Fruit fly (Drosophila melanogaster) whole organism, adult: Measurements from ENCODE around the gene thoc6.

Experiments used
- CG11617 ChIP-seq: fragments of 200-800 bp; sonication (Bioruptor generic); optimal IDR thresholded peaks from 2 replicates; lab custom pipeline; 2017; ENCODE audit warnings: mild to moderate bottlenecking, missing biosample characterization, missing genetic modification reagents, missing genetic modification characterization
- CG12768 ChIP-seq: fragments of 200-800 bp; sonication (Bioruptor generic); optimal IDR thresholded peaks from 2 replicates; lab custom pipeline; 2017; ENCODE audit warnings: missing biosample characterization, missing genetic modification characterization, mild to moderate bottlenecking, moderate library complexity, missing genetic modification reagents
- CG14711 ChIP-seq: fragments of 200-800 bp; sonication (Bioruptor generic); optimal IDR thresholded peaks from 2 replicates; lab custom pipeline; 2018; ENCODE audit warnings: missing biosample characterization, mild to moderate bottlenecking, missing genetic modification characterization, moderate library complexity
- CG1620 ChIP-seq: fragments of 200-800 bp; sonication (Bioruptor generic); optimal IDR thresholded peaks from 2 replicates; lab custom pipeline; 2016; ENCODE audit warnings: missing biosample characterization, missing genetic modification characterization
- CG33017 ChIP-seq: fragments of 200-800 bp; sonication (Bioruptor generic); optimal IDR thresholded peaks from 2 replicates; lab custom pipeline; 2018; ENCODE audit warnings: missing biosample characterization, mild to moderate bottlenecking, missing genetic modification characterization, moderate library complexity
- CG5204 ChIP-seq: fragments of 200-800 bp; sonication (Bioruptor generic); optimal IDR thresholded peaks from 2 replicates; lab custom pipeline; 2016; ENCODE audit warnings: missing biosample characterization, missing genetic modification characterization
- CG7045 ChIP-seq: fragments of 200-800 bp; sonication (Bioruptor generic); optimal IDR thresholded peaks from 2 replicates; lab custom pipeline; 2017; ENCODE audit warnings: missing biosample characterization, mild to moderate bottlenecking, missing genetic modification characterization
- CG7101 ChIP-seq: fragments of 200-800 bp; sonication (Bioruptor generic); optimal IDR thresholded peaks from 2 replicates; lab custom pipeline; 2018; ENCODE audit warnings: missing biosample characterization, mild to moderate bottlenecking, missing genetic modification characterization, moderate library complexity
- Clk ChIP-seq: fragments of 200-800 bp; sonication (Bioruptor generic); optimal IDR thresholded peaks from 2 replicates; lab custom pipeline; 2017; ENCODE audit warnings: missing biosample characterization, missing genetic modification characterization
- Crg-1 ChIP-seq: fragments of 200-800 bp; sonication (Bioruptor generic); optimal IDR thresholded peaks from 2 replicates; lab custom pipeline; 2016; ENCODE audit warnings: missing biosample characterization, missing genetic modification characterization
- Hr96 ChIP-seq: fragments of 200-800 bp; sonication (Bioruptor generic); optimal IDR thresholded peaks from 2 replicates; lab custom pipeline; 2016; ENCODE audit warnings: missing biosample characterization, missing genetic modification characterization
- Mnt ChIP-seq: fragments of 200-800 bp; sonication (Bioruptor generic); optimal IDR thresholded peaks from 2 replicates; lab custom pipeline; 2016; ENCODE audit warnings: missing biosample characterization, mild to moderate bottlenecking, missing genetic modification characterization
- bab1 ChIP-seq: fragments of 200-800 bp; sonication (Bioruptor generic); optimal IDR thresholded peaks from 3 replicates; lab custom pipeline; 2019; ENCODE audit warnings: missing biosample characterization, mild to moderate bottlenecking, missing genetic modification characterization, moderate library complexity
- cic ChIP-seq: fragments of 200-800 bp; sonication (Bioruptor generic); optimal IDR thresholded peaks from 2 replicates; lab custom pipeline; 2017; ENCODE audit warnings: missing biosample characterization, mild to moderate bottlenecking, missing genetic modification characterization, moderate library complexity
- cnc ChIP-seq, 2 experiments: fragments of >200 bp; optimal IDR thresholded peaks; 2 replicates each; lab custom pipeline; 2017
- kay ChIP-seq: fragments of 200-800 bp; sonication (Bioruptor generic); peaks from one replicate; lab custom pipeline; 2016; ENCODE audit warnings: missing biosample characterization, missing genetic modification characterization, borderline replicate concordance
- ovo ChIP-seq: fragments of 200-800 bp; sonication (Bioruptor generic); optimal IDR thresholded peaks from 2 replicates; lab custom pipeline; 2016; ENCODE audit warnings: missing biosample characterization, missing genetic modification characterization
- pad ChIP-seq: fragments of 200-800 bp; sonication (Bioruptor generic); optimal IDR thresholded peaks from 3 replicates; lab custom pipeline; 2017; ENCODE audit warnings: missing biosample characterization, missing genetic modification characterization, mild to moderate bottlenecking, moderate library complexity, missing genetic modification reagents
- tj ChIP-seq: fragments of 200-800 bp; sonication (Bioruptor generic); optimal IDR thresholded peaks from 3 replicates; lab custom pipeline; 2017; ENCODE audit warnings: missing biosample characterization, mild to moderate bottlenecking, missing genetic modification characterization, moderate library complexity
- toe ChIP-seq: fragments of 200-800 bp; sonication (Bioruptor generic); optimal IDR thresholded peaks from 2 replicates; lab custom pipeline; 2016; ENCODE audit warnings: missing biosample characterization, missing genetic modification characterization

thoc6 gene

DNA sequence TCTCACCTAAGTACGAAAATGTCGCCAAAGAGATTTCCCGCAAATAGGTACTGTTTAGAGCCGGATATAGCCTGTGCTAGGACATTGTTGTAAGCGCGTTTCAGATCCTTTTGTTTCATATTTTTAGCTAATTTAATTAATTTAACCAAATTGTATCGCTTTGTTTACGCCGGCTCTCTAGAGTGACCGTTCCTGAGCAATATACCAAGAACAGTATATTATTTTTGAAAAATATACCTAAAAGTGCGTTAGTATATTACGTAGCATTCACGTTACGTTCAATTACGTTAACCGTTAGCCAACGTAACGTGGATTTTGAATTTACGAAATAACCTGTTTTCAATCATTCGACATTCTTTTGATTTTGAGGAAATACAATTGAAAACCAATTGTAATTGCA, at the start of gene thoc6:
TSS of gene thoc6 (minus strand) at position 204 of the 400 bp plus-strand sequence.
- TF ChIP-seq bab1 (GFP tag; lab: Kevin White, UChicago) (peak; percentile 49), cic (GFP tag; lab: Kevin White, UChicago) (no peak), kay (GFP tag; lab: Kevin White, UChicago) (peak; percentile 62)

DNA sequence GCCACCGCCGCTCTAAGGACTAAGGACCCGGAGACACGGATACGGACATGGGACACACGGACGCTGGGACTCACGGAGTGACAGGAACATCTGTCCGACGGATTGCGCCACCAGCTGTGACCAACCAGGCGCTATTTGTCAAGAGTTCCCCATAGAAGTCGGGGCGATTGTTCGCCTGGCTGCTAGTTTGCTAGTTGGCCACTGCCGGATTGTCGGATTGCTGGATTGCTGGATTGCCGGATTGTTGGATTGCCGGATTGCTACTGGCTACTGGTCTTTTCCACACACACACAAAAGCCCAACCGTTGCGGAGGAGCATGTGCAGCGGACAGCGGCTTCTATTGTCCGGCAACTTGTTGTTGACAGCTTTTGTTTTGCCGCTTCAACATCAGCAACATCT, 33.7 kb upstream of the thoc6 start:
- TF ChIP-seq Crg-1 (GFP tag; lab: Kevin White, UChicago): no peak
- no peak for TF ChIP-seq Hr96 (GFP tag; lab: Kevin White, UChicago)
- TF ChIP-seq CG11617 (GFP tag; lab: Kevin White, UChicago): no peak
- no peak for TF ChIP-seq CG7045
- TF ChIP-seq Clk (GFP tag; lab: Kevin White, UChicago): no peak
- no peak for TF ChIP-seq ovo
- no peak for TF ChIP-seq CG14711 (tag; lab: Kevin White, UChicago)
- no peak for TF ChIP-seq cic (GFP tag; lab: Kevin White, UChicago)
- no peak for TF ChIP-seq CG5204 (GFP tag; lab: Kevin White, UChicago)
- TF ChIP-seq pad (GFP tag; lab: Kevin White, UChicago): no peak
- no peak for TF ChIP-seq CG33017 (tag; lab: Kevin White, UChicago)
- TF ChIP-seq CG1620: no peak
- TF ChIP-seq tj (GFP tag; lab: Kevin White, UChicago): no peak
- no peak for TF ChIP-seq bab1 (GFP tag; lab: Kevin White, UChicago)
- TF ChIP-seq Mnt (GFP tag; lab: Kevin White, UChicago): no peak

DNA sequence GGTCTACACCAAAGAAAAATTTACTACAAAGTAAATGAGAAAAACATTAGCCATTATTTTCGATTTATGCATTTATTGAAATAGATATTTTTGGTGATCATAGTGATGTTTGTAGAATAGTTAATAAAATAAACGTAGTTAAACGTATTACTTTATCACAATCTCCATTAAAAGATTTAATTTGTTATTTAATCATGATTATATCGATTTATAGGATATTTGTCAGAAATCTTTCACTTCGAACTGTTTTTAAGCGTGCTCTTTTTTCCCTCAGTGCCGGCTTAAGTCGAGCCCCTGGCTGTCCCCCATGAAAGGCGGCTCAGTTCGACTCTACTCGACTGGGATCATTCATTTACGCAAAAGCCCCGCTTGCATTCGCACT, 30.1 kb upstream of the thoc6 start:
- TF ChIP-seq CG14711 (tag; lab: Kevin White, UChicago) (peak; percentile 8), tj (GFP tag; lab: Kevin White, UChicago) (no peak)

DNA sequence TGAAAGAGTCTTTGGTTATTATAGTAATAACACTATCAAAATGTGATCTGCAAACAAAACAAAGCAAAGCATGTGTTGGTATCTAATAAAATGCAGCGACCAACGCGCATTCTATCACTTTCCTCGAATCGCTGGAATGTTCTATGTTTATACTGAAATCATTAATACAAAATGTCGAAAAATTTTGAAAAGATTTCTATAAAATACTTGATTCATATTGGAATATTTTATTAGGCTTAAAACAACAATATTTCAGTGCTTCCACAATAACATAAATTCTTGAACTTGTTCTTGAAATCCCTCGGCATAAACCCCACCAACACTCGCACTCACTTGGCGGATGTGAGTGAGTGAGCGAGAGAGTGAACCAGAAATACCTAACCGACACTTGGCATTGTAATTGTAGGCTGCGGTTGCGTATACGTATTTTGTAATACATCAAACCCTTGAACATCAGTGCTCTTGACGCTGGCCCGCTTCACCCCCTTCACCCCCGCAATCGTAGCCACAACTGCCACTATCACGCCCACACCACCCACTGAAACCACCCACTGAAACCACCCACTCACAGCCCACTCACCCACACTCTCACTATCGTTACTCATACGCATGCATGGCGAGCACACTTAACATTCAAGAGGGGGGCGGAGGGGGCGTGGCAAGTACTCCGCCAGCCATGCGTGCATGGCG, 29.6 kb upstream of the thoc6 start:
- peak; percentile 49 for TF ChIP-seq kay (GFP tag; lab: Kevin White, UChicago)
- TF ChIP-seq toe (GFP tag; lab: Kevin White, UChicago): peak; percentile 12
- no peak for TF ChIP-seq CG5204 (GFP tag; lab: Kevin White, UChicago)
- peak; percentile 12 for TF ChIP-seq CG33017 (tag; lab: Kevin White, UChicago)
- peak; percentile 28 for TF ChIP-seq CG7101
- no peak for TF ChIP-seq cnc (optimal IDR thresholded peaks at IDR 0.05; lab: Kevin White, UChicago)
- TF ChIP-seq Hr96 (GFP tag; lab: Kevin White, UChicago): peak; percentile 9

DNA sequence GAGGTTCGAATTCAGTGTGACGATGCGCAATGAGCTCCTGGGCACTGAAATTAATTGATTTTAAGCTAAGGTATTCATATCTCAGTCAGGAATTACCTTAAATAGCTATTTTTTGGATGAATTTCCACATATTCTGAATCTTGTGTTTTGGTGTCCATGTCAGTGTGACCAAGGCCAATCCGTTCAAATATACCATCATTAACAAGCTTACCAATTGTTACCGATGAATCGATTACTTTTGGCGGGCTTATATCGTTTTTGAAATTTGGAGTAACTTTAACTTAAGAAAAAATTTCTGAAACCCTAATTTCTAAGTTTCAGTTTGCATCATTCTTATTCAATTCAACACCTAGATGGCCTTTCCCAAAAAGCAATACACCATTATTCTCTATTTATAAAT, 12.4 kb upstream of the thoc6 start, which contains the start of gene Tsen54:
TSS of gene Tsen54 (minus strand) at position 175 of the 400 bp plus-strand sequence.
- TF ChIP-seq CG33017 (tag; lab: Kevin White, UChicago) (no peak), ovo (no peak), cic (GFP tag; lab: Kevin White, UChicago) (no peak)

DNA sequence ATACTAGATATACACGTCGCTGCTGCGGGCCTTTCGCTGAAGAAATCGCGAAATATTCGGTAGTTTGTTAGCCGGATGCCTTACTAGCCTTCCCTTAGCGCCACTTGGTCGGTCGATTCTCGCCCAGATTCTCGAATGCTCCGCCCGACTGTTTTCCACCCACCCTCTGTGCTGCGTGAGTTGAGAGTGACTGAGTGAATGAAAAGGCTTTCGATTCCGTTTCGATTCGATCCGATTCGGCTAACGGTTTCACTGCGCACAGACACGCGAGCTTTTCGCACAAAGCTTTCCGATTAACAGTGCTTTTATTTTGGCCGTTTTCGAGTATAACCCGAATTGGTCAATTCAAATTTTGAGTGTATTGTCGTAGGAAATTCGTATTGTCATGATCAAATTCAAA, 10.2 kb upstream of the thoc6 start, which contains the start of gene Ak1:
TSS of gene Ak1 (minus strand) at position 347 of the 400 bp plus-strand sequence.
- peak; percentile 38 for TF ChIP-seq bab1 (GFP tag; lab: Kevin White, UChicago)
- peak; percentile 90 for TF ChIP-seq ovo
- TF ChIP-seq kay (GFP tag; lab: Kevin White, UChicago): no peak
- TF ChIP-seq cic (GFP tag; lab: Kevin White, UChicago): peak; percentile 5
- no peak for TF ChIP-seq Crg-1 (GFP tag; lab: Kevin White, UChicago)
- peak; percentile 14 for TF ChIP-seq Mnt (GFP tag; lab: Kevin White, UChicago)

DNA sequence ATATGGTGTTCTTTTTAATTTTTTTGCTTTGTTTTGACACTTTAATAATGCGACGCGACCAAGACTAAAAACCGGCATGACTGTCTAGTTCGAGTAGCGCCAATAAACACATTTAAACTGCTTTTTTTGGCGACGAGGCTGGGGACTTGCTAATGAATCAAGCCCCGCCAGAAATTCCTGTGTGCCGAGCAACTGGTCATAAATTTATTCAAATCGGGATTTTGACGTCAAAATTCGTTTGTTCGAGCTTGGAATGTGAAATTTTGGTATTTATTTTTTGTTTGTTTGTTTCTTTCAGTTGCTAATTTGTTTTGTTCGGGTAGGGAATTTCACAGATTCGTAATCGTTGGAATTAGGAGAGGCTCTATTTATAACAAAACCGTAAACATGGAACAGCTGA, 9.5 kb upstream of the thoc6 start:
- TF ChIP-seq tj (GFP tag; lab: Kevin White, UChicago) (no peak), kay (GFP tag; lab: Kevin White, UChicago) (peak; percentile 45)

DNA sequence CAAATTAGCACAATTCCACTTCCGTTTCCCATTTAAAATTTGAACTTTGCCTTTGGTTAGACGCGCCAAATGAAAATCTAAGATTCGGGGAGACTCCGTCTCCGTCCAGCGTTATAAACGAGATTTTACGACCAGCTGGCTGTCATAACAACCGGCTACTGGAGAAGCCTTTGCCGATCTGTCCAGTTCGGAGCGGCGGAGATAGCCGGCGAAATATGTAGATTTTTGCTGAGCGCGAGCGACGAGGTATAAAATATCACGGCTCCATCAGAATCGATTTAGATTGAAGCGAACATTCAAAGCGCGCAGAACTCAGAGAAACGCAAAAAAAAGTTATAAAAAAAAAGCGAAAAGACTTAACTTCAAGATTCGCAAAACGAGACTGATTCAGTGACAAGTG, 4.0 kb upstream of the thoc6 start, which contains the start of gene CG11529:
TSS of gene CG11529 (plus strand) at position 301 of the 400 bp plus-strand sequence.
- no peak for TF ChIP-seq ovo
- no peak for TF ChIP-seq cnc (optimal IDR thresholded peaks at IDR 0.05; lab: Kevin White, UChicago)
- TF ChIP-seq CG5204 (GFP tag; lab: Kevin White, UChicago): no peak
- no peak for TF ChIP-seq Crg-1 (GFP tag; lab: Kevin White, UChicago)
- TF ChIP-seq CG7101: no peak
- TF ChIP-seq tj (GFP tag; lab: Kevin White, UChicago): no peak
- TF ChIP-seq CG12768 (GFP tag; lab: Kevin White, UChicago): no peak
- no peak for TF ChIP-seq toe (GFP tag; lab: Kevin White, UChicago)
- TF ChIP-seq Clk (GFP tag; lab: Kevin White, UChicago): no peak
